Fruit fly (Drosophila melanogaster) S2 (cell line): Measurements from ENCODE around the gene CG3534.

Source experiments
- CG8478 ChIP-seq: fragments of >200 bp; optimal IDR thresholded peaks from 2 replicates; lab custom pipeline; 2018
- CTCF ChIP-seq, 2 experiments: fragments of >200 bp; optimal IDR thresholded peaks; 2 replicates each; lab custom pipeline; 2018

DNA sequence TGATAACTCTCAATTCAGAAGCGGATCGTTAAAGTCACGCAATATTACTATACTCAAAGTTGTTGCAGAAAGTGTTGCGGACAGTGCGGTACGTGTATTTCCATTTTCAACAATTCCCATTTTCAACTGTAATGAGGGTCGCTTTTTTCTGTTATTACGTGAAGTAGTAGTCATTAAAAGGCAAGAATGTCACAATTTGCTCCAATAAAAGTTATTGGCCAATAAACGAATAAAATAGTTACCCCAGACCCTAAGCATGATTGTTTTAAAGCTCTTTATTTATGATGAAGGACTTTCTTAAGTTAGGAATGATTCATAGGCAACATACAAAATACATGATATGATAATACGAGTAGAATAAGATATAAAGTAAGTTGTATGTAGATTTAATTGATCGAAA is 11.1 kb downstream of the CG3534 start:
- no peak for TF ChIP-seq CTCF (optimal IDR thresholded peaks at IDR 0.05; lab: Kevin White, UChicago)
- TF ChIP-seq CG8478 (lab: Kevin White, UChicago) = no peak
